Fruit fly (Drosophila melanogaster) whole organism, embryonic: ENCODE measurements around the gene CG14618.

Experiments used
- B-H2 ChIP-seq: fragments of 200-800 bp; sonication (Bioruptor generic); optimal IDR thresholded peaks from 2 replicates; lab custom pipeline; 2018; ENCODE audit warnings: missing biosample characterization, mild to moderate bottlenecking, missing genetic modification characterization
- CG1024 ChIP-seq: fragments of 200-800 bp; sonication (Bioruptor generic); IDR thresholded peaks from 2 replicates; pipeline ENCODE4 v1.3.6; 2022; ENCODE audit warnings: missing biosample characterization, missing genetic modification characterization
- CG11247 ChIP-seq: fragments of 200-800 bp; sonication (Bioruptor generic); IDR thresholded peaks from 2 replicates; pipeline ENCODE4 v1.3.6; 2022; ENCODE audit warnings: missing biosample characterization, missing genetic modification characterization
- CG11398 ChIP-seq: fragments of 200-800 bp; sonication (Bioruptor generic); optimal IDR thresholded peaks from 2 replicates; lab custom pipeline; 2016; ENCODE audit warnings: missing biosample characterization, missing genetic modification characterization
- CG11456 ChIP-seq: fragments of 200-800 bp; sonication (Bioruptor generic); IDR thresholded peaks from 3 replicates; pipeline ENCODE4 v1.3.6; 2022; ENCODE audit warnings: missing biosample characterization, missing genetic modification characterization
- CG12155 ChIP-seq: fragments of 200-800 bp; sonication (Bioruptor generic); optimal IDR thresholded peaks from 3 replicates; lab custom pipeline; 2016; ENCODE audit warnings: missing biosample characterization, missing genetic modification characterization
- CG13287 ChIP-seq: fragments of 200-800 bp; sonication (Bioruptor generic); IDR thresholded peaks from 2 replicates; pipeline ENCODE4 v1.3.6; 2022; ENCODE audit warnings: missing biosample characterization, missing genetic modification characterization; ENCODE audit not compliant: partially characterized antibody
- CG13894 ChIP-seq: fragments of 200-800 bp; sonication (Bioruptor generic); optimal IDR thresholded peaks from 3 replicates; lab custom pipeline; 2018; ENCODE audit warnings: missing biosample characterization, mild to moderate bottlenecking, missing genetic modification characterization, moderate library complexity
- CG14050 ChIP-seq: fragments of 200-800 bp; sonication (Bioruptor generic); IDR thresholded peaks from 3 replicates; pipeline ENCODE4 v1.3.6; 2022; ENCODE audit warnings: missing biosample characterization, missing genetic modification characterization
- CG14441 ChIP-seq: fragments of 200-800 bp; sonication (Bioruptor generic); IDR thresholded peaks from 2 replicates; pipeline ENCODE4 v1.3.6; 2022; ENCODE audit warnings: missing biosample characterization, missing genetic modification characterization
- CG15011 ChIP-seq: fragments of 200-800 bp; sonication (Bioruptor generic); optimal IDR thresholded peaks from 3 replicates; lab custom pipeline; 2018; ENCODE audit warnings: missing biosample characterization, mild to moderate bottlenecking, missing genetic modification characterization
- CG15601 ChIP-seq: fragments of 200-800 bp; sonication (Bioruptor generic); optimal IDR thresholded peaks from 3 replicates; lab custom pipeline; 2019; ENCODE audit warnings: missing biosample characterization, mild to moderate bottlenecking, missing genetic modification characterization, moderate library complexity
- CG17359 ChIP-seq: fragments of 200-800 bp; sonication (Bioruptor generic); optimal IDR thresholded peaks from 3 replicates; lab custom pipeline; 2018; ENCODE audit warnings: missing biosample characterization, mild to moderate bottlenecking, missing genetic modification characterization, moderate library complexity
- CG18764 ChIP-seq: fragments of 200-800 bp; sonication (Bioruptor generic); optimal IDR thresholded peaks from 3 replicates; lab custom pipeline; 2016; ENCODE audit warnings: missing biosample characterization, missing genetic modification characterization
- CG2678 ChIP-seq: fragments of 200-800 bp; sonication (Bioruptor generic); optimal IDR thresholded peaks from 3 replicates; lab custom pipeline; 2019; ENCODE audit warnings: missing biosample characterization, mild to moderate bottlenecking, missing genetic modification characterization, moderate library complexity
- CG30431 ChIP-seq: fragments of 200-800 bp; sonication (Bioruptor generic); optimal IDR thresholded peaks from 2 replicates; lab custom pipeline; 2017; ENCODE audit warnings: missing biosample characterization, missing genetic modification characterization
- CG31224 ChIP-seq: fragments of 200-800 bp; sonication (Bioruptor generic); IDR thresholded peaks from 2 replicates; pipeline ENCODE4 v1.3.6; 2022; ENCODE audit warnings: missing biosample characterization, missing genetic modification characterization
- CG3163 ChIP-seq: fragments of 200-800 bp; sonication (Bioruptor generic); optimal IDR thresholded peaks from 3 replicates; lab custom pipeline; 2016; ENCODE audit warnings: missing biosample characterization, missing genetic modification characterization
- CG32532 ChIP-seq: fragments of 200-800 bp; sonication (Bioruptor generic); IDR thresholded peaks from 2 replicates; pipeline ENCODE4 v1.3.6; 2022; ENCODE audit warnings: missing biosample characterization, missing genetic modification characterization
- CG3407 ChIP-seq: fragments of 200-800 bp; sonication (Bioruptor generic); optimal IDR thresholded peaks from 2 replicates; lab custom pipeline; 2018; ENCODE audit warnings: missing biosample characterization, mild to moderate bottlenecking, missing genetic modification characterization
- CG34224 ChIP-seq: fragments of 200-800 bp; sonication (Bioruptor generic); IDR thresholded peaks from 3 replicates; pipeline ENCODE4 v1.3.6; 2022; ENCODE audit warnings: missing biosample characterization, missing genetic modification characterization; ENCODE audit not compliant: partially characterized antibody
- CG4282 ChIP-seq: fragments of 200-800 bp; sonication (Bioruptor generic); optimal IDR thresholded peaks from 2 replicates; lab custom pipeline; 2016; ENCODE audit warnings: missing biosample characterization, missing genetic modification characterization
- CG4424 ChIP-seq: fragments of 200-800 bp; sonication (Bioruptor generic); optimal IDR thresholded peaks from 3 replicates; lab custom pipeline; 2016; ENCODE audit warnings: missing biosample characterization, missing genetic modification characterization
- CG6689 ChIP-seq: fragments of 200-800 bp; sonication (Bioruptor generic); IDR thresholded peaks from 2 replicates; pipeline ENCODE4 v1.3.6; 2022; ENCODE audit warnings: missing biosample characterization, missing genetic modification characterization
- CG7271 ChIP-seq: fragments of 200-800 bp; sonication (Bioruptor generic); optimal IDR thresholded peaks from 2 replicates; lab custom pipeline; 2018; ENCODE audit warnings: missing biosample characterization, mild to moderate bottlenecking, missing genetic modification characterization, moderate library complexity
- CG7372 ChIP-seq: fragments of 200-800 bp; sonication (Bioruptor generic); IDR thresholded peaks from 2 replicates; pipeline ENCODE4 v1.3.6; 2022; ENCODE audit warnings: missing biosample characterization, missing genetic modification characterization
- CG7987 ChIP-seq: fragments of 200-800 bp; sonication (Bioruptor generic); optimal IDR thresholded peaks from 2 replicates; lab custom pipeline; 2018; ENCODE audit warnings: missing biosample characterization, mild to moderate bottlenecking, missing genetic modification characterization, moderate library complexity
- CG8765 ChIP-seq: fragments of 200-800 bp; sonication (Bioruptor generic); IDR thresholded peaks from 2 replicates; pipeline ENCODE4 v1.3.6; 2022; ENCODE audit warnings: missing biosample characterization, missing genetic modification characterization
- CG9437 ChIP-seq: fragments of 200-800 bp; sonication (Bioruptor generic); optimal IDR thresholded peaks from 2 replicates; lab custom pipeline; 2018; ENCODE audit warnings: missing biosample characterization, mild to moderate bottlenecking, missing genetic modification characterization
- Dad ChIP-seq: fragments of 200-800 bp; sonication (Bioruptor generic); optimal IDR thresholded peaks from 3 replicates; lab custom pipeline; 2016; ENCODE audit warnings: missing biosample characterization, missing genetic modification characterization
- Dll ChIP-seq: fragments of 200-800 bp; sonication (Bioruptor generic); IDR thresholded peaks from 4 replicates; pipeline ENCODE4 v1.3.6; 2022; ENCODE audit warnings: missing biosample characterization, missing genetic modification characterization; ENCODE audit not compliant: partially characterized antibody
- Fer3 ChIP-seq: fragments of 200-800 bp; sonication (Bioruptor generic); optimal IDR thresholded peaks from 2 replicates; lab custom pipeline; 2018; ENCODE audit warnings: missing biosample characterization, mild to moderate bottlenecking, missing genetic modification characterization, moderate library complexity
- Mrtf ChIP-seq: fragments of 200-800 bp; sonication (Bioruptor generic); IDR thresholded peaks from 3 replicates; pipeline ENCODE4 v1.3.6; 2022; ENCODE audit warnings: missing biosample characterization, missing genetic modification characterization
- NC2α ChIP-seq: fragments of 200-800 bp; sonication (Bioruptor generic); optimal IDR thresholded peaks from 2 replicates; lab custom pipeline; 2016; ENCODE audit warnings: missing biosample characterization, missing genetic modification characterization
- Ssrp ChIP-seq: fragments of 200-800 bp; sonication (Bioruptor generic); optimal IDR thresholded peaks from 2 replicates; lab custom pipeline; 2018; ENCODE audit warnings: missing biosample characterization, mild to moderate bottlenecking, missing genetic modification characterization, moderate library complexity
- YL-1 ChIP-seq: fragments of 200-800 bp; sonication (Bioruptor generic); optimal IDR thresholded peaks from 3 replicates; lab custom pipeline; 2017; ENCODE audit warnings: missing biosample characterization, mild to moderate bottlenecking, missing genetic modification characterization
- chm ChIP-seq: fragments of 200-800 bp; sonication (Bioruptor generic); IDR thresholded peaks from 2 replicates; pipeline ENCODE4 v1.3.6; 2022; ENCODE audit warnings: missing biosample characterization, missing genetic modification characterization
- ci ChIP-seq: fragments of 200-800 bp; sonication (Bioruptor generic); IDR thresholded peaks from 3 replicates; pipeline ENCODE4 v1.3.6; 2022; ENCODE audit warnings: missing biosample characterization, missing genetic modification characterization
- dimm ChIP-seq: fragments of 200-800 bp; sonication (Bioruptor generic); IDR thresholded peaks from 2 replicates; pipeline ENCODE4 v1.3.6; 2022; ENCODE audit warnings: missing biosample characterization, missing genetic modification characterization
- gt ChIP-seq: fragments of 200-800 bp; sonication (Bioruptor generic); IDR thresholded peaks from 2 replicates; pipeline ENCODE4 v1.3.6; 2022; ENCODE audit warnings: missing biosample characterization, missing genetic modification characterization
- hbn ChIP-seq: fragments of 200-800 bp; sonication (Bioruptor generic); IDR thresholded peaks from 2 replicates; pipeline ENCODE4 v1.3.6; 2022; ENCODE audit warnings: missing biosample characterization, missing genetic modification characterization; ENCODE audit not compliant: partially characterized antibody
- her ChIP-seq: fragments of 200-800 bp; sonication (Bioruptor generic); optimal IDR thresholded peaks from 2 replicates; lab custom pipeline; 2016; ENCODE audit warnings: missing biosample characterization, missing genetic modification characterization
- lbe ChIP-seq: fragments of 200-800 bp; sonication (Bioruptor generic); optimal IDR thresholded peaks from 2 replicates; lab custom pipeline; 2016; ENCODE audit warnings: missing biosample characterization, mild to moderate bottlenecking, missing genetic modification characterization
- nau ChIP-seq: fragments of 200-800 bp; sonication (Bioruptor generic); optimal IDR thresholded peaks from 3 replicates; lab custom pipeline; 2017; ENCODE audit warnings: missing biosample characterization, mild to moderate bottlenecking, missing genetic modification characterization, missing genetic modification reagents
- nerfin-1 ChIP-seq: fragments of 200-800 bp; sonication (Bioruptor generic); optimal IDR thresholded peaks from 3 replicates; lab custom pipeline; 2019; ENCODE audit warnings: missing biosample characterization, mild to moderate bottlenecking, missing genetic modification characterization, moderate library complexity
- pan ChIP-seq, 4 experiments: fragments of >200 bp in 3 of 4; fragments of 200-800 bp in 1 of 4; sonication (Bioruptor generic) in 1 of 4; optimal IDR thresholded peaks in 3 of 4; IDR thresholded peaks in 1 of 4; 2 replicates each; pipeline versions ENCODE4 v1.3.6 to Lab custom; 2017 to 2022; ENCODE audit warnings: missing biosample characterization in 2 of 4, missing genetic modification characterization in 2 of 4, mixed read lengths in 1 of 4
- prd ChIP-seq, 3 experiments: fragments of >200 bp in 2 of 3; fragments of 200-800 bp in 1 of 3; sonication (Bioruptor generic) in 1 of 3; optimal IDR thresholded peaks in 2 of 3; IDR thresholded peaks in 1 of 3; 2 replicates in 2 of 3; 3 replicates in 1 of 3; pipeline versions ENCODE4 v1.3.6 to Lab custom; 2017 to 2022; ENCODE audit warnings: missing biosample characterization in 1 of 3, missing genetic modification characterization in 1 of 3
- ranshi ChIP-seq: fragments of 200-800 bp; sonication (Bioruptor generic); IDR thresholded peaks from 2 replicates; pipeline ENCODE4 v1.3.6; 2022; ENCODE audit warnings: missing biosample characterization, missing genetic modification characterization
- zen ChIP-seq: fragments of 200-800 bp; sonication (Bioruptor generic); optimal IDR thresholded peaks from 3 replicates; lab custom pipeline; 2018; ENCODE audit warnings: missing biosample characterization, mild to moderate bottlenecking, missing genetic modification characterization, moderate library complexity

CG14618 gene

dm6 chrX:22479207-22479820, 5.8 kb downstream of the CG14618 start (continued):
- TF ChIP-seq CG11456 (GFP tag; lab: Robert Waterston, UW) (no peak), CG34224 (GFP tag; lab: Robert Waterston, UW) (no peak), CG14050 (GFP tag; lab: Robert Waterston, UW) (no peak), CG30431 (GFP tag; lab: Kevin White, UChicago) (no peak), hbn (no peak), YL-1 (GFP tag; lab: Kevin White, UChicago) (no peak), her (GFP tag; lab: Kevin White, UChicago) (no peak), lbe (GFP tag; lab: Kevin White, UChicago) (peak; percentile 20), CG3163 (no peak), nerfin-1 (tag; lab: Kevin White, UChicago) (no peak), Dad (no peak), NC2α (no peak), Ssrp (tag; lab: Kevin White, UChicago) (no peak), CG4282 (GFP tag; lab: Kevin White, UChicago) (no peak), CG14441 (GFP tag; lab: Robert Waterston, UW) (no peak), CG11398 (GFP tag; lab: Kevin White, UChicago) (no peak), CG15011 (GFP tag; lab: Kevin White, UChicago) (no peak), pan (optimal IDR thresholded peaks at IDR 0.05; lab: Kevin White, UChicago) (no peak), pan (GFP tag; optimal IDR thresholded peaks at IDR 0.05 in 1 of 2, IDR thresholded peaks at IDR 0.05 in 1 of 2) (no peak), nau (no peak), CG12155 (no peak), CG1024 (GFP tag; lab: Robert Waterston, UW) (no peak), ci (0 out of 3 replicates have a peak, but pooled peaks have one; percentile 6), CG13287 (GFP tag; lab: Robert Waterston, UW) (no peak), CG18764 (GFP tag; lab: Kevin White, UChicago) (no peak), CG7271 (tag; lab: Kevin White, UChicago) (no peak), CG17359 (tag; lab: Kevin White, UChicago) (no peak), CG3407 (GFP tag; lab: Kevin White, UChicago) (peak; percentile 27), CG7987 (GFP tag; lab: Kevin White, UChicago) (no peak), CG2678 (peak; percentile 41), prd (optimal IDR thresholded peaks at IDR 0.05; lab: Kevin White, UChicago) (no peak), prd (GFP tag; IDR thresholded peaks at IDR 0.05; lab: Robert Waterston, UW) (0 out of 3 replicates have a peak, but pooled peaks have one; percentile 12), dimm (GFP tag; lab: Robert Waterston, UW) (no peak), CG32532 (GFP tag; lab: Robert Waterston, UW) (no peak), CG15601 (peak; percentile 41), CG31224 (no peak), CG8765 (GFP tag; lab: Robert Waterston, UW) (no peak), CG6689 (GFP tag; lab: Robert Waterston, UW) (0 out of 2 replicates have a peak, but pooled peaks have one; percentile 19), CG13894 (tag; lab: Kevin White, UChicago) (no peak), CG9437 (GFP tag; lab: Kevin White, UChicago) (peak; percentile 19), ranshi (no peak), CG11247 (GFP tag; lab: Robert Waterston, UW) (no peak), zen (tag; lab: Kevin White, UChicago) (no peak), chm (no peak), Fer3 (tag; lab: Kevin White, UChicago) (no peak), B-H2 (GFP tag; lab: Kevin White, UChicago) (no peak), CG7372 (no peak), Dll (no peak), Mrtf (GFP tag; lab: Robert Waterston, UW) (no peak), gt (GFP tag; lab: Robert Waterston, UW) (no peak), CG4424 (GFP tag; lab: Kevin White, UChicago) (no peak)
